Worm (Caenorhabditis elegans): ENCODE data around the gene gfat-1.

gfat-1 gene

DNA sequence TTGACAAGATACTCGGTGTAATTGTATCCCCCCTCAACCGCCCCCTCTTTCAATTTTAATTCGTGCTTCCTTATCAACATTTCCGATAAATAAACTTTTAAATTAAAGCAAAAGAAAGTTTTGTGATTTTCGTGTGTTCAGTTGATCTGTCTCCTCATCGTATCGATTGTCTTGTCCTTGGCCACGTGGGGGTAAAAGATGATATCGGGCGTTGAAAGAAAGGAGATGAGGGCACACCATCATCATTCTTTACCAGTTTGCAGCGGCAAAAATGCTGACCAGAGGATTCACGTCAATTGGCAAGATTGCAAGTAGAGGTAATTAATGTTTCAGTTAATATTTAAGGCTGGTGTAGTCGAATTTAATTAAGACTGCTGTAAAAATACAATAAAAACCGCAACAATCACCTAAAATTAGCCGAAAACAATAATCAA, 47.9 kb downstream of the gfat-1 start, which contains the start of gene F54D5.7 (continued):
- TF ChIP-seq nhr-80 (tag; optimal IDR thresholded peaks at IDR 0.05) (peak; percentile 57), xnd-1 (tag; optimal IDR thresholded peaks at IDR 0.05) (no peak), ceh-58 (GFP tag; IDR thresholded peaks at IDR 0.05) (peak; percentile 20; the same call in 1 of the 2 replicates), egl-44 (GFP tag; IDR thresholded peaks at IDR 0.05) (no peak), hlh-26 (GFP tag; conservative IDR thresholded peaks at IDR 0.05) (no peak), ceh-79 (tag; optimal IDR thresholded peaks at IDR 0.05) (no peak), F57A8.1 (GFP tag; optimal IDR thresholded peaks at IDR 0.05) (no peak), Y53G8AR.9 (GFP tag; conservative IDR thresholded peaks at IDR 0.05) (peak; percentile 88), tbp1 (GFP tag; optimal IDR thresholded peaks at IDR 0.05) (peak; percentile 60), hlh-12 (tag; optimal IDR thresholded peaks at IDR 0.05) (no peak), F55B11.4 (tag; optimal IDR thresholded peaks at IDR 0.05; ENCODE audit: borderline replicate concordance, insufficient read depth) (no peak), F37B4.10 (GFP tag; IDR thresholded peaks at IDR 0.05) (no peak), lin-26 (GFP tag; IDR thresholded peaks at IDR 0.05) (no peak), tlf-1 (GFP tag; optimal IDR thresholded peaks at IDR 0.05) (peak; percentile 84), chd-7 (tag; optimal IDR thresholded peaks at IDR 0.05) (peak; percentile 74), ztf-22 (GFP tag; optimal IDR thresholded peaks at IDR 0.05) (no peak), dpff-1 (tag; optimal IDR thresholded peaks at IDR 0.05) (peak; percentile 47), cebp-2 (GFP tag; IDR thresholded peaks at IDR 0.05) (peak; percentile 85), snpc-4 (GFP tag; optimal IDR thresholded peaks at IDR 0.05) (no peak), snpc-4 (tag; optimal IDR thresholded peaks at IDR 0.05) (peak in 3 of 4 experiments; percentile 25 to 64 (median 51)), Y79H2A.3 (GFP tag; conservative IDR thresholded peaks at IDR 0.05) (no peak), madf-10 (tag; optimal IDR thresholded peaks at IDR 0.05) (peak; percentile 74), B0261.1 (tag; optimal IDR thresholded peaks at IDR 0.05) (peak; percentile 11), lsl-1 (GFP tag; optimal IDR thresholded peaks at IDR 0.05) (peak; percentile 40), nhr-179 (tag; optimal IDR thresholded peaks at IDR 0.05) (no peak), ceh-91 (GFP tag; IDR thresholded peaks at IDR 0.05) (no peak), B0336.3 (GFP tag; IDR thresholded peaks at IDR 0.05) (peak; percentile 91), F52B5.7 (tag; optimal IDR thresholded peaks at IDR 0.05) (peak; percentile 25), F23B12.7 (tag; optimal IDR thresholded peaks at IDR 0.05; ENCODE audit: insufficient read depth) (peak; percentile 35), aptf-3 (GFP tag; IDR thresholded peaks at IDR 0.05) (no peak), hsf-1 (GFP tag; IDR thresholded peaks at IDR 0.05) (peak; percentile 74), C06A6.2 (GFP tag; conservative IDR thresholded peaks at IDR 0.05) (0 out of 2 replicates have a peak, but pooled peaks have one; percentile 51), madf-8 (GFP tag; conservative IDR thresholded peaks at IDR 0.05) (no peak), ztf-3 (GFP tag; optimal IDR thresholded peaks at IDR 0.05) (peak; percentile 2), ztf-26 (tag; optimal IDR thresholded peaks at IDR 0.05) (peak; percentile 73), ekl-4 (GFP tag; IDR thresholded peaks at IDR 0.05) (peak; percentile 39; the same call in 1 of the 2 replicates), nhr-90 (tag; optimal IDR thresholded peaks at IDR 0.05) (peak; percentile 34), Y67H2A.10 (GFP tag; conservative IDR thresholded peaks at IDR 0.05) (no peak), die-1 (tag; optimal IDR thresholded peaks at IDR 0.05) (peak; percentile 50), C17E4.6 (GFP tag; IDR thresholded peaks at IDR 0.05) (no peak), sptf-2 (GFP tag; optimal IDR thresholded peaks at IDR 0.05) (no peak), hmg-20 (GFP tag; IDR thresholded peaks at IDR 0.05) (peak; percentile 65), madf-6 (GFP tag; IDR thresholded peaks at IDR 0.05) (peak; percentile 57), repo-1 (tag; optimal IDR thresholded peaks at IDR 0.05) (peak; percentile 81), F57C9.4 (tag; optimal IDR thresholded peaks at IDR 0.05) (no peak), dpl-1 (GFP tag; optimal IDR thresholded peaks at IDR 0.05) (no peak), Y95B8A.8 (GFP tag; IDR thresholded peaks at IDR 0.05) (no peak), ztf-25 (GFP tag; IDR thresholded peaks at IDR 0.05) (no peak), ceh-27 (GFP tag; optimal IDR thresholded peaks at IDR 0.05) (peak; percentile 42), tbx-9 (tag; optimal IDR thresholded peaks at IDR 0.05; ENCODE audit: borderline replicate concordance) (no peak)

Data from whole organism, young adult.